Fruit fly (Drosophila melanogaster): ENCODE results near the gene CG32459.

Gene CG32459

dm6 chr3L:22839726-22840228 is 16.1 kb downstream of the CG32459 start (continued):
- peak; percentile 11 for TF ChIP-seq CG16779 (tag; optimal IDR thresholded peaks at IDR 0.05)
- TF ChIP-seq fd85E (GFP tag; optimal IDR thresholded peaks at IDR 0.05) = no peak
- TF ChIP-seq CG6276 (GFP tag; optimal IDR thresholded peaks at IDR 0.05) = peak; percentile 26
- TF ChIP-seq lz (GFP tag; optimal IDR thresholded peaks at IDR 0.05) = no peak
- TF ChIP-seq CG1621 (tag; optimal IDR thresholded peaks at IDR 0.05) = peak; percentile 73
- TF ChIP-seq CG15336 (GFP tag; IDR thresholded peaks at IDR 0.05) = 0 out of 2 replicates have a peak, but pooled peaks have one; percentile 17
- no peak for TF ChIP-seq Sox102F (GFP tag; optimal IDR thresholded peaks at IDR 0.05)
- TF ChIP-seq CG11902 (GFP tag; optimal IDR thresholded peaks at IDR 0.05) = no peak
- TF ChIP-seq eg (GFP tag; IDR thresholded peaks at IDR 0.05) = peak; percentile 57
- TF ChIP-seq CG6808 (GFP tag; optimal IDR thresholded peaks at IDR 0.05) = peak; percentile 75
- TF ChIP-seq esn (GFP tag; optimal IDR thresholded peaks at IDR 0.05) = no peak
- TF ChIP-seq Eip75B (GFP tag; optimal IDR thresholded peaks at IDR 0.05) = peak; percentile 24
- peak; percentile 68 for TF ChIP-seq Eip78C (GFP tag)
- no peak for TF ChIP-seq Eip93F (GFP tag; optimal IDR thresholded peaks at IDR 0.05)
- TF ChIP-seq svp (GFP tag) = peak; percentile 87
- TF ChIP-seq CG8119 (GFP tag; IDR thresholded peaks at IDR 0.05) = peak; percentile 44; the same call in 2 of the 3 replicates

dm6 chr3L:22839243-22839642 is 16.6 kb downstream of the CG32459 start:
- TF ChIP-seq Gug (GFP tag; IDR thresholded peaks at IDR 0.05) = no peak
- no peak for TF ChIP-seq Blimp-1 (GFP tag; optimal IDR thresholded peaks at IDR 0.05)
- TF ChIP-seq CG32006 (GFP tag; optimal IDR thresholded peaks at IDR 0.05) = no peak
- no peak for TF ChIP-seq fkh (GFP tag; optimal IDR thresholded peaks at IDR 0.05)
- TF ChIP-seq spab (GFP tag; optimal IDR thresholded peaks at IDR 0.05) = no peak
- TF ChIP-seq CG15336 (GFP tag; IDR thresholded peaks at IDR 0.05) = no peak
- peak; percentile 87 for TF ChIP-seq svp (GFP tag)
- no peak for TF ChIP-seq CG10669 (GFP tag; optimal IDR thresholded peaks at IDR 0.05)
- TF ChIP-seq dac (GFP tag; optimal IDR thresholded peaks at IDR 0.05) = no peak
- TF ChIP-seq dsx (GFP tag; optimal IDR thresholded peaks at IDR 0.05; ENCODE audit: poor library complexity, severe bottlenecking) = no peak
- TF ChIP-seq Eip75B (GFP tag; optimal IDR thresholded peaks at IDR 0.05) = no peak
- no peak for TF ChIP-seq CG6276 (GFP tag; optimal IDR thresholded peaks at IDR 0.05)
- TF ChIP-seq fd85E (GFP tag; optimal IDR thresholded peaks at IDR 0.05) = no peak
- peak; percentile 87 for TF ChIP-seq vri (GFP tag; optimal IDR thresholded peaks at IDR 0.05)
- TF ChIP-seq CG11294 (GFP tag; IDR thresholded peaks at IDR 0.05) = no peak
- TF ChIP-seq Met (GFP tag; optimal IDR thresholded peaks at IDR 0.05) = no peak

- no peak for TF ChIP-seq Ets96B (tag; optimal IDR thresholded peaks at IDR 0.05)
- no peak for TF ChIP-seq Ets21C (GFP tag; optimal IDR thresholded peaks at IDR 0.05)
- TF ChIP-seq cyc (GFP tag; optimal IDR thresholded peaks at IDR 0.05) = no peak
- no peak for TF ChIP-seq achi (GFP tag; optimal IDR thresholded peaks at IDR 0.05)
- TF ChIP-seq Eip78C (GFP tag) = peak; percentile 47
- TF ChIP-seq CG3032 (tag; optimal IDR thresholded peaks at IDR 0.05) = no peak
- peak; percentile 55 for TF ChIP-seq eg (GFP tag; IDR thresholded peaks at IDR 0.05)
- peak; percentile 62 for TF ChIP-seq svp (GFP tag)
- TF ChIP-seq CG6808 (GFP tag; optimal IDR thresholded peaks at IDR 0.05) = peak; percentile 1
- TF ChIP-seq CG9139 (GFP tag; optimal IDR thresholded peaks at IDR 0.05) = no peak
- TF ChIP-seq CG11762 (GFP tag; optimal IDR thresholded peaks at IDR 0.05; ENCODE audit: insufficient read depth) = no peak
- no peak for TF ChIP-seq fd85E (GFP tag; optimal IDR thresholded peaks at IDR 0.05)
- no peak for TF ChIP-seq fd59A (GFP tag; optimal IDR thresholded peaks at IDR 0.05)
- TF ChIP-seq Eip75B (GFP tag; optimal IDR thresholded peaks at IDR 0.05) = no peak
- no peak for TF ChIP-seq Hr38 (GFP tag; optimal IDR thresholded peaks at IDR 0.05)
- TF ChIP-seq CG4318 (GFP tag; optimal IDR thresholded peaks at IDR 0.05) = no peak
- no peak for TF ChIP-seq CG16779 (tag; optimal IDR thresholded peaks at IDR 0.05)
- no peak for TF ChIP-seq pdm3 (GFP tag; optimal IDR thresholded peaks at IDR 0.05)
- TF ChIP-seq Hr39 (GFP tag; optimal IDR thresholded peaks at IDR 0.05) = no peak
- TF ChIP-seq lz (GFP tag; optimal IDR thresholded peaks at IDR 0.05) = no peak
- TF ChIP-seq Blimp-1 (GFP tag; optimal IDR thresholded peaks at IDR 0.05) = no peak
- no peak for TF ChIP-seq CG8319 (GFP tag; optimal IDR thresholded peaks at IDR 0.05)
- TF ChIP-seq CG31627 (GFP tag; optimal IDR thresholded peaks at IDR 0.05) = no peak
- TF ChIP-seq Hr4 (GFP tag; optimal IDR thresholded peaks at IDR 0.05) = no peak
- peak; percentile 82 for TF ChIP-seq fkh (GFP tag; optimal IDR thresholded peaks at IDR 0.05)
- TF ChIP-seq CG15336 (GFP tag; IDR thresholded peaks at IDR 0.05) = peak; percentile 42; the same call in 1 of the 2 replicates
- no peak for TF ChIP-seq Sox14 (GFP tag; optimal IDR thresholded peaks at IDR 0.05)
- TF ChIP-seq CG8119 (GFP tag; IDR thresholded peaks at IDR 0.05) = peak; percentile 27; the same call in 1 of the 3 replicates
- no peak for TF ChIP-seq esn (GFP tag; optimal IDR thresholded peaks at IDR 0.05)
- TF ChIP-seq CG11294 (GFP tag; IDR thresholded peaks at IDR 0.05) = no peak
These were observed 17.9 kb downstream of the CG32459 start for dm6 chr3L:22837651-22838614.

All from whole organism, prepupa.